Fruit fly (Drosophila melanogaster): ENCODE results near the gene laza.

laza gene

DNA sequence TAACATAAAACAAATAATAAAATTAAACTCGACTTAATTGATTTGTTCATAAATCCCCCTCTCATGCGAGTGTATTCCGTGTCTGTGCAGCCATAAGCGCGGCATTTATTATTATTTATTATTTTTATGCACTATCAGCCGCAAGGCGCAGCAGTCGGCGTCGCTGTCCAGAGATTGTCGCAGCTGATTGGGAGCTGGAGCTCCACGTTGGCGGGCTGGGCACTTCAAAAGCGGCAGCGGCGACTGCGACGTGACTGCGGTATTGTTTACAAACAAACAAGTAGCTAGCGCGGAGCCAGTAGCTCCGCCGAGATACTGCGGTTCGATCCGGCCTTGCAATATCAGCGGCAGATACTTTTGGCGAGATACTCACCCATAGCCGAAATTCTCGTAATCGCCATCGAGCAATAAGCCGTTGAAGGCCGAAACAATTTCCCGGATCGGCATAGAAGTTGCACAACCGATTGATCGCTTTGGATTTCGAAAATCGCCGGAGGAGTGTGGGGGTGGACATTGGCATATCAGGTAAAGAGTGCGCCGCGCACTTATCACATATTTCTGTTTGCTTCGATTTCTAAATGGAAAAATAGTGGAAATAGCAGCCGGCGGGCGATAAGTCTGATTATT, 1.9 kb downstream of the laza start (continued):
- TF ChIP-seq vvl (GFP tag; IDR thresholded peaks at IDR 0.05): 0 out of 2 replicates have a peak, but pooled peaks have one; percentile 8
- TF ChIP-seq CG8765 (GFP tag; IDR thresholded peaks at IDR 0.05): no peak
- no peak for TF ChIP-seq CG4617 (GFP tag; optimal IDR thresholded peaks at IDR 0.05; ENCODE audit: borderline replicate concordance)
- no peak for TF ChIP-seq CG9797 (GFP tag; optimal IDR thresholded peaks at IDR 0.05)
- TF ChIP-seq luna (GFP tag; optimal IDR thresholded peaks at IDR 0.05): no peak
- TF ChIP-seq pita (GFP tag; optimal IDR thresholded peaks at IDR 0.05): no peak
- TF ChIP-seq Aef1 (GFP tag; IDR thresholded peaks at IDR 0.05): no peak
- TF ChIP-seq BEAF-32 (GFP tag; optimal IDR thresholded peaks at IDR 0.05): no peak
- no peak for TF ChIP-seq Gsc (GFP tag; IDR thresholded peaks at IDR 0.05)
- no peak for TF ChIP-seq Mrtf (GFP tag; IDR thresholded peaks at IDR 0.05)
- peak; percentile 34 for TF ChIP-seq exex (tag; optimal IDR thresholded peaks at IDR 0.05)
- TF ChIP-seq lbe (GFP tag; optimal IDR thresholded peaks at IDR 0.05): no peak
- TF ChIP-seq CG8478 (optimal IDR thresholded peaks at IDR 0.05): no peak
- TF ChIP-seq CG10267 (tag; optimal IDR thresholded peaks at IDR 0.05): no peak
- no peak for TF ChIP-seq tin (GFP tag; optimal IDR thresholded peaks at IDR 0.05)
- TF ChIP-seq Ets97D (GFP tag; optimal IDR thresholded peaks at IDR 0.05): no peak
- no peak for TF ChIP-seq CG14965 (GFP tag; optimal IDR thresholded peaks at IDR 0.05; ENCODE audit: borderline replicate concordance)
- TF ChIP-seq onecut (GFP tag; IDR thresholded peaks at IDR 0.05): no peak
- TF ChIP-seq Taf1 (GFP tag; IDR thresholded peaks at IDR 0.05): no peak
- peak; percentile 13 for TF ChIP-seq nmo (GFP tag; optimal IDR thresholded peaks at IDR 0.05)
- TF ChIP-seq Doc3 (GFP tag; IDR thresholded peaks at IDR 0.05; ENCODE audit: partially characterized antibody): no peak
- TF ChIP-seq gcm2 (GFP tag; optimal IDR thresholded peaks at IDR 0.05): no peak
- TF ChIP-seq Awh (GFP tag; IDR thresholded peaks at IDR 0.05): no peak
- TF ChIP-seq CG17361 (GFP tag; IDR thresholded peaks at IDR 0.05): 0 out of 3 replicates have a peak, but pooled peaks have one; percentile 23
- TF ChIP-seq wek (GFP tag; optimal IDR thresholded peaks at IDR 0.05): no peak
- no peak for TF ChIP-seq grau (tag; optimal IDR thresholded peaks at IDR 0.05)
- TF ChIP-seq stc (GFP tag; IDR thresholded peaks at IDR 0.05): no peak
- TF ChIP-seq CG11695 (GFP tag; IDR thresholded peaks at IDR 0.05): no peak
- TF ChIP-seq Med (GFP tag): peak; percentile 69
- no peak for TF ChIP-seq B-H2 (GFP tag; optimal IDR thresholded peaks at IDR 0.05)
- no peak for TF ChIP-seq prd (optimal IDR thresholded peaks at IDR 0.05)
- no peak for TF ChIP-seq prd (GFP tag; IDR thresholded peaks at IDR 0.05)
- peak; percentile 11 for TF ChIP-seq Asciz (GFP tag; optimal IDR thresholded peaks at IDR 0.05)
- TF ChIP-seq crol (GFP tag; IDR thresholded peaks at IDR 0.05): no peak
- TF ChIP-seq maf-S (GFP tag; optimal IDR thresholded peaks at IDR 0.05): no peak
- no peak for TF ChIP-seq salm (tag; optimal IDR thresholded peaks at IDR 0.05)
- TF ChIP-seq ap (GFP tag; IDR thresholded peaks at IDR 0.05): no peak
- peak; percentile 85 for TF ChIP-seq grn (GFP tag; optimal IDR thresholded peaks at IDR 0.05)
- no peak for TF ChIP-seq CG15011 (GFP tag; optimal IDR thresholded peaks at IDR 0.05)
- TF ChIP-seq CG4424 (GFP tag; optimal IDR thresholded peaks at IDR 0.05): no peak
- no peak for TF ChIP-seq ato (GFP tag; IDR thresholded peaks at IDR 0.05; ENCODE audit: partially characterized antibody)
- TF ChIP-seq sens-2 (GFP tag; IDR thresholded peaks at IDR 0.05): no peak
- TF ChIP-seq zfh2 (GFP tag; optimal IDR thresholded peaks at IDR 0.05): no peak
- TF ChIP-seq CG11723 (GFP tag; optimal IDR thresholded peaks at IDR 0.05): no peak
- TF ChIP-seq Hr3 (GFP tag; optimal IDR thresholded peaks at IDR 0.05): no peak
- TF ChIP-seq B-H1 (GFP tag; IDR thresholded peaks at IDR 0.05): no peak
- no peak for TF ChIP-seq D19B (GFP tag; optimal IDR thresholded peaks at IDR 0.05)
- TF ChIP-seq mam (GFP tag; optimal IDR thresholded peaks at IDR 0.05): no peak
- TF ChIP-seq CG32767 (GFP tag; IDR thresholded peaks at IDR 0.05): no peak
